Fruit fly (Drosophila melanogaster) whole organism: ENCODE measurements around the gene 7B2.

Experiments used
- CG8478 ChIP-seq: fragments of >200 bp; optimal IDR thresholded peaks from 2 replicates; lab custom pipeline; 2018; ENCODE audit warnings: inconsistent platforms
- EcR ChIP-seq, 2 experiments: fragments of >200 bp; optimal IDR thresholded peaks; 2 replicates each; lab custom pipeline; 2017; ENCODE audit warnings: missing biosample characterization in 2 of 2, missing genetic modification characterization in 2 of 2, missing genetic modification reagents in 2 of 2
- pan ChIP-seq: fragments of >200 bp; optimal IDR thresholded peaks from 2 replicates; lab custom pipeline; 2017
- psq ChIP-seq: fragments of >200 bp; optimal IDR thresholded peaks from 2 replicates; lab custom pipeline; 2017
- usp ChIP-seq: fragments of >200 bp; optimal IDR thresholded peaks from 2 replicates; lab custom pipeline; 2017; ENCODE audit warnings: missing biosample characterization, missing genetic modification characterization, mixed read lengths

dm6 chr3R:5330338-5330737, 46.2 kb upstream of the 7B2 start:
- TF ChIP-seq CG8478 = no peak
- no peak for TF ChIP-seq pan (lab: Kevin White, UChicago)
- no peak for TF ChIP-seq psq (lab: Kevin White, UChicago)
- TF ChIP-seq EcR (GFP tag; optimal IDR thresholded peaks at IDR 0.05; lab: Kevin White, UChicago) = no peak
- TF ChIP-seq usp = no peak
